Fruit fly (Drosophila melanogaster): Measurements from ENCODE around the gene Abp1.
A peak's percentile ranks its signal among the peaks of the same experiment; 100 is the strongest.

Gene Abp1

dm6 chr3L:13480241-13480627 is 5.8 kb downstream of the Abp1 start (continued):
- TF ChIP-seq Drgx (GFP tag; IDR thresholded peaks at IDR 0.05) (0 out of 2 replicates have a peak, but pooled peaks have one; percentile 6), bigmax (GFP tag; optimal IDR thresholded peaks at IDR 0.05) (no peak), Deaf1 (tag; optimal IDR thresholded peaks at IDR 0.05) (peak; percentile 84), fd64A (GFP tag; optimal IDR thresholded peaks at IDR 0.05) (no peak), Rfx (GFP tag; IDR thresholded peaks at IDR 0.05) (peak; percentile 21; the same call in 1 of the 2 replicates), CG30020 (tag; optimal IDR thresholded peaks at IDR 0.05) (no peak), Kr (GFP tag; optimal IDR thresholded peaks at IDR 0.05) (no peak), bbx (GFP tag; IDR thresholded peaks at IDR 0.05; ENCODE audit: partially characterized antibody) (no peak), shn (GFP tag; optimal IDR thresholded peaks at IDR 0.05) (no peak), chinmo (GFP tag; IDR thresholded peaks at IDR 0.05; ENCODE audit: partially characterized antibody) (peak; percentile 84; the same call in 1 of the 4 replicates), mirr (GFP tag; optimal IDR thresholded peaks at IDR 0.05) (peak; percentile 28), CG16815 (GFP tag; optimal IDR thresholded peaks at IDR 0.05) (no peak), Doc2 (GFP tag; IDR thresholded peaks at IDR 0.05) (no peak), D19A (tag; optimal IDR thresholded peaks at IDR 0.05) (no peak), Myb (GFP tag; optimal IDR thresholded peaks at IDR 0.05) (no peak), hbn (GFP tag; IDR thresholded peaks at IDR 0.05; ENCODE audit: partially characterized antibody) (0 out of 2 replicates have a peak, but pooled peaks have one; percentile 23), CG12071 (GFP tag; optimal IDR thresholded peaks at IDR 0.05) (no peak), br (optimal IDR thresholded peaks at IDR 0.05) (no peak), chn (GFP tag; optimal IDR thresholded peaks at IDR 0.05) (no peak), CG34224 (GFP tag; IDR thresholded peaks at IDR 0.05; ENCODE audit: partially characterized antibody) (peak; percentile 41; the same call in 2 of the 3 replicates), amos (GFP tag; IDR thresholded peaks at IDR 0.05; ENCODE audit: partially characterized antibody) (no peak; the same call in 1 of the 2 replicates), Sry-δ (GFP tag; optimal IDR thresholded peaks at IDR 0.05) (no peak), CG10209 (GFP tag; optimal IDR thresholded peaks at IDR 0.05) (no peak), CG18262 (tag; optimal IDR thresholded peaks at IDR 0.05) (no peak), dimm (GFP tag; IDR thresholded peaks at IDR 0.05) (no peak), CG17328 (GFP tag; IDR thresholded peaks at IDR 0.05) (no peak), CG4730 (GFP tag; IDR thresholded peaks at IDR 0.05) (no peak), lov (optimal IDR thresholded peaks at IDR 0.05) (no peak), lov (GFP tag; IDR thresholded peaks at IDR 0.05) (no peak), Opbp (GFP tag; IDR thresholded peaks at IDR 0.05; ENCODE audit: partially characterized antibody) (0 out of 3 replicates have a peak, but pooled peaks have one; percentile 17), CG13894 (tag; optimal IDR thresholded peaks at IDR 0.05) (peak; percentile 10), CG34422 (GFP tag; IDR thresholded peaks at IDR 0.05) (no peak), CG18599 (GFP tag; optimal IDR thresholded peaks at IDR 0.05) (no peak), disco-r (GFP tag; optimal IDR thresholded peaks at IDR 0.05) (no peak), E2f1 (GFP tag; IDR thresholded peaks at IDR 0.05) (no peak), Asciz (GFP tag; optimal IDR thresholded peaks at IDR 0.05) (no peak), CG9437 (GFP tag; optimal IDR thresholded peaks at IDR 0.05) (no peak), CG8478 (optimal IDR thresholded peaks at IDR 0.05) (no peak), Atf6 (GFP tag; IDR thresholded peaks at IDR 0.05) (0 out of 2 replicates have a peak, but pooled peaks have one; percentile 9), lbe (GFP tag; optimal IDR thresholded peaks at IDR 0.05) (no peak), slbo (GFP tag; IDR thresholded peaks at IDR 0.05) (no peak), ftz-f1 (GFP tag; optimal IDR thresholded peaks at IDR 0.05) (no peak), Oli (tag; optimal IDR thresholded peaks at IDR 0.05) (no peak), ato (GFP tag; IDR thresholded peaks at IDR 0.05; ENCODE audit: partially characterized antibody) (no peak), Hand (GFP tag; optimal IDR thresholded peaks at IDR 0.05) (no peak), corto (GFP tag; optimal IDR thresholded peaks at IDR 0.05) (no peak), rib (GFP tag; IDR thresholded peaks at IDR 0.05) (peak; percentile 72; the same call in 1 of the 2 replicates), sr (GFP tag; IDR thresholded peaks at IDR 0.05) (peak; percentile 14; the same call in 1 of the 3 replicates), CG12769 (tag; optimal IDR thresholded peaks at IDR 0.05) (peak; percentile 9), fu2 (GFP tag; optimal IDR thresholded peaks at IDR 0.05) (no peak)

Data from whole organism, embryonic.